Worm (Caenorhabditis elegans) whole organism, L1 larva: Measurements from ENCODE around the gene lmd-3.

Experiments used
- ama-1 ChIP-seq: fragments of 150-350 bp; optimal IDR thresholded peaks from 2 replicates; lab custom pipeline; 2014
- jun-1 ChIP-seq: fragments of 150-350 bp; optimal IDR thresholded peaks from 2 replicates; lab custom pipeline; 2014; ENCODE audit warnings: missing biosample characterization, missing genetic modification reagents, missing genetic modification characterization
- zip-4 ChIP-seq: fragments of 200-800 bp; sonication (Bioruptor generic); optimal IDR thresholded peaks from 2 replicates; lab custom pipeline; 2018; ENCODE audit warnings: mild to moderate bottlenecking, missing genetic modification characterization, moderate library complexity, missing compliant biosample characterization

ce11 chrV:8402392-8402791 lies 42.2 kb downstream of the lmd-3 start, which contains the start of gene F52E1.9:
- TF ChIP-seq ama-1 (lab: Kevin White, UChicago): no peak
- no peak for TF ChIP-seq zip-4 (GFP tag; lab: Kevin White, UChicago)
- TF ChIP-seq jun-1 (tag; lab: Kevin White, UChicago): no peak
